Worm (Caenorhabditis elegans): ENCODE data around the gene srh-241.

The srh-241 gene

ce11 chrV:2869503-2869902 lies at the start of gene srh-241:
srh-241 (minus strand) TSS chrV:2869603.
- TF ChIP-seq mdl-1 (tag; optimal IDR thresholded peaks at IDR 0.05), result no peak
- no peak for TF ChIP-seq egl-13 (tag; optimal IDR thresholded peaks at IDR 0.05)
- no peak for TF ChIP-seq blmp-1 (tag; optimal IDR thresholded peaks at IDR 0.05)
- no peak for TF ChIP-seq ces-1 (GFP tag; optimal IDR thresholded peaks at IDR 0.05)
- TF ChIP-seq sup-37 (GFP tag; optimal IDR thresholded peaks at IDR 0.05), result no peak
- TF ChIP-seq snpc-4 (tag; optimal IDR thresholded peaks at IDR 0.05), result no peak
- TF ChIP-seq swsn-7 (tag; optimal IDR thresholded peaks at IDR 0.05), result no peak
- no peak for TF ChIP-seq nhr-84 (tag; optimal IDR thresholded peaks at IDR 0.05)
- no peak for TF ChIP-seq elt-3 (tag; optimal IDR thresholded peaks at IDR 0.05)
- TF ChIP-seq zag-1 (tag; optimal IDR thresholded peaks at IDR 0.05), result no peak
- no peak for TF ChIP-seq C34B4.2 (tag; optimal IDR thresholded peaks at IDR 0.05)
- no peak for TF ChIP-seq egl-27 (tag; optimal IDR thresholded peaks at IDR 0.05)
- no peak for TF ChIP-seq C16A3.4 (tag; optimal IDR thresholded peaks at IDR 0.05)
- no peak for TF ChIP-seq xbp-1 (tag; optimal IDR thresholded peaks at IDR 0.05)
- TF ChIP-seq efl-1 (optimal IDR thresholded peaks at IDR 0.05), result no peak
- TF ChIP-seq efl-1 (GFP tag; optimal IDR thresholded peaks at IDR 0.05 in 1 of 2), result no peak

- no peak for TF ChIP-seq nhr-28 (tag; optimal IDR thresholded peaks at IDR 0.05)
- TF ChIP-seq lin-35 (GFP tag; optimal IDR thresholded peaks at IDR 0.05), result no peak
- no peak for TF ChIP-seq efl-3 (GFP tag; optimal IDR thresholded peaks at IDR 0.05)
- no peak for TF ChIP-seq tbx-2 (tag; optimal IDR thresholded peaks at IDR 0.05)
- TF ChIP-seq ama-1 (optimal IDR thresholded peaks at IDR 0.05), result no peak
- no peak for TF ChIP-seq ztf-4 (tag; optimal IDR thresholded peaks at IDR 0.05)
- no peak for TF ChIP-seq fkh-8 (tag; optimal IDR thresholded peaks at IDR 0.05)
- no peak for TF ChIP-seq egl-13 (tag; optimal IDR thresholded peaks at IDR 0.05)
- no peak for TF ChIP-seq nhr-19 (GFP tag; conservative IDR thresholded peaks at IDR 0.05)
- TF ChIP-seq skn-1 (tag; optimal IDR thresholded peaks at IDR 0.05), result no peak
- no peak for TF ChIP-seq ceh-88 (GFP tag; IDR thresholded peaks at IDR 0.05)
- no peak for TF ChIP-seq nhr-237 (tag; optimal IDR thresholded peaks at IDR 0.05)
- no peak for TF ChIP-seq unc-30 (tag; optimal IDR thresholded peaks at IDR 0.05)
- TF ChIP-seq unc-130 (tag; optimal IDR thresholded peaks at IDR 0.05), result no peak
- no peak for TF ChIP-seq dsc-1 (tag; optimal IDR thresholded peaks at IDR 0.05)
- no peak for TF ChIP-seq hlh-17 (GFP tag; optimal IDR thresholded peaks at IDR 0.05; ENCODE audit: borderline replicate concordance)
- no peak for TF ChIP-seq pag-3 (tag; optimal IDR thresholded peaks at IDR 0.05; ENCODE audit: borderline replicate concordance, insufficient read depth)
Observed at ce11 chrV:2913948-2914347, 44.5 kb upstream of the srh-241 start, which contains the start of gene srh-146. srh-146 (plus strand) TSS chrV:2914248.

DNA sequence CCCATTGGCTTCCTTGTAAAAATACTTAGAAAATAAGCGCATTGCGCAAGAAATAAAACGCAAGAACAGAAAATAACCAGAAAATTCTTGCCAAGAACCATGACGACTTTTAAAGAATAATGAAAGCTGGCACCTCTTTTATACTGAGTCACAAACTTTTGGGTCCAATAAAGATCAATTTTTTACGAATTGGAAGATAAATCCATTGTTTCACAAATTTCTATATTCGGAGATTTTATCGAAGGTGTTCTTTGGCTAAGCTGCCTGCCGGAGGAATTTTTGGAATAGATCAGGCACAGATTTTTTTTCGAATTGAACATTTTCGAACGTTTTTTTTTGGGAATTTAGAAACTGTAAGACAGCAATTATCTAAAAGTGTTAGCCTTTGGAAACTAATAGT lies 43.5 kb upstream of the srh-241 start, which contains the start of gene C31B8.9:
TSS of gene C31B8.9 (minus strand) at position 101 of the 400 bp plus-strand sequence.
- TF ChIP-seq unc-86 (tag; optimal IDR thresholded peaks at IDR 0.05) (no peak), rnt-1 (tag; optimal IDR thresholded peaks at IDR 0.05) (no peak), grh-1 (GFP tag; IDR thresholded peaks at IDR 0.05) (no peak), hlh-17 (GFP tag; optimal IDR thresholded peaks at IDR 0.05; ENCODE audit: borderline replicate concordance) (no peak), unc-62 (GFP tag; optimal IDR thresholded peaks at IDR 0.05) (no peak), hpl-2 (GFP tag; optimal IDR thresholded peaks at IDR 0.05) (no peak), lsy-2 (tag; optimal IDR thresholded peaks at IDR 0.05) (no peak), mef-2 (tag; optimal IDR thresholded peaks at IDR 0.05) (no peak), nhr-85 (tag) (no peak), elt-2 (tag; optimal IDR thresholded peaks at IDR 0.05) (no peak), jun-1 (tag; optimal IDR thresholded peaks at IDR 0.05) (no peak), elt-3 (tag; optimal IDR thresholded peaks at IDR 0.05) (no peak), lin-14 (GFP tag; optimal IDR thresholded peaks at IDR 0.05) (no peak), ceh-88 (GFP tag; IDR thresholded peaks at IDR 0.05) (no peak), isw-1 (GFP tag; IDR thresholded peaks at IDR 0.05) (no peak)

Data from whole organism, L1 larva.